Fruit fly (Drosophila melanogaster): Measurements from ENCODE around the gene Srrm1.

The Srrm1 gene

dm6 chr3L:13084477-13084876 lies 47.9 kb downstream of the Srrm1 start (continued):
- TF ChIP-seq oc (tag; optimal IDR thresholded peaks at IDR 0.05) (peak; percentile 69), cg (GFP tag; optimal IDR thresholded peaks at IDR 0.05) (no peak), Oaz (GFP tag; IDR thresholded peaks at IDR 0.05) (no peak), CG6791 (GFP tag; IDR thresholded peaks at IDR 0.05; ENCODE audit: partially characterized antibody) (no peak), sna (GFP tag; IDR thresholded peaks at IDR 0.05; ENCODE audit: partially characterized antibody) (no peak), corto (GFP tag; optimal IDR thresholded peaks at IDR 0.05) (no peak), CG7357 (GFP tag; IDR thresholded peaks at IDR 0.05) (no peak), lmd (GFP tag; IDR thresholded peaks at IDR 0.05) (no peak), sim (GFP tag; IDR thresholded peaks at IDR 0.05) (no peak), inv (GFP tag; IDR thresholded peaks at IDR 0.05; ENCODE audit: partially characterized antibody) (no peak), CG11695 (GFP tag; IDR thresholded peaks at IDR 0.05) (no peak), Hr78 (GFP tag; optimal IDR thresholded peaks at IDR 0.05) (no peak), CG2202 (tag; optimal IDR thresholded peaks at IDR 0.05) (no peak), Jarid2 (GFP tag; optimal IDR thresholded peaks at IDR 0.05) (no peak)

- TF ChIP-seq CG11560 (tag; IDR thresholded peaks at IDR 0.05): no peak
- TF ChIP-seq CG13424 (tag; optimal IDR thresholded peaks at IDR 0.05): no peak
- TF ChIP-seq CG1792 (GFP tag; optimal IDR thresholded peaks at IDR 0.05): no peak
- TF ChIP-seq pita (GFP tag; optimal IDR thresholded peaks at IDR 0.05): no peak
- no peak for TF ChIP-seq hb (GFP tag; IDR thresholded peaks at IDR 0.05; ENCODE audit: partially characterized antibody)
- no peak for TF ChIP-seq ranshi (GFP tag; IDR thresholded peaks at IDR 0.05)
- no peak for TF ChIP-seq HLH54F (GFP tag; optimal IDR thresholded peaks at IDR 0.05)
- TF ChIP-seq grau (tag; optimal IDR thresholded peaks at IDR 0.05): no peak
- TF ChIP-seq ind (GFP tag; optimal IDR thresholded peaks at IDR 0.05): no peak
- TF ChIP-seq klu (GFP tag; IDR thresholded peaks at IDR 0.05): no peak
- no peak for TF ChIP-seq bigmax (GFP tag; optimal IDR thresholded peaks at IDR 0.05)
- no peak for TF ChIP-seq pros (GFP tag; optimal IDR thresholded peaks at IDR 0.05)
- TF ChIP-seq yki (optimal IDR thresholded peaks at IDR 0.05): no peak
- TF ChIP-seq Myb (GFP tag; optimal IDR thresholded peaks at IDR 0.05): no peak
- no peak for TF ChIP-seq CG13287 (GFP tag; IDR thresholded peaks at IDR 0.05; ENCODE audit: partially characterized antibody)
- TF ChIP-seq ssp (GFP tag; IDR thresholded peaks at IDR 0.05): no peak
- TF ChIP-seq CG10274 (GFP tag; optimal IDR thresholded peaks at IDR 0.05): no peak
- TF ChIP-seq Dad (GFP tag; optimal IDR thresholded peaks at IDR 0.05): no peak
- TF ChIP-seq CG17829 (tag; optimal IDR thresholded peaks at IDR 0.05): no peak
- no peak for TF ChIP-seq CG5245 (GFP tag; optimal IDR thresholded peaks at IDR 0.05)
Measured at dm6 chr3L:13087189-13087588, 50.6 kb downstream of the Srrm1 start, which contains the start of gene CG17300. Gene CG17300, minus strand, starts transcription at chr3L:13087289.

dm6 chr3L:13089869-13090268 lies 53.2 kb downstream of the Srrm1 start, which contains the start of gene CG11251:
Gene CG11251, minus strand, starts transcription at chr3L:13089969.
- TF ChIP-seq CG6813 (GFP tag; optimal IDR thresholded peaks at IDR 0.05) (no peak), CG33557 (GFP tag; optimal IDR thresholded peaks at IDR 0.05) (no peak), pho (GFP tag; optimal IDR thresholded peaks at IDR 0.05) (no peak), CG6791 (GFP tag; IDR thresholded peaks at IDR 0.05; ENCODE audit: partially characterized antibody) (no peak), CG4820 (GFP tag; optimal IDR thresholded peaks at IDR 0.05) (no peak), vfl (GFP tag; optimal IDR thresholded peaks at IDR 0.05) (no peak), Doc2 (GFP tag; IDR thresholded peaks at IDR 0.05) (no peak), Xrp1 (GFP tag; IDR thresholded peaks at IDR 0.05) (no peak), Kr (GFP tag; optimal IDR thresholded peaks at IDR 0.05) (no peak), CTCF (GFP tag; optimal IDR thresholded peaks at IDR 0.05) (no peak), Fer3 (tag; optimal IDR thresholded peaks at IDR 0.05) (no peak), CG18476 (GFP tag; optimal IDR thresholded peaks at IDR 0.05) (no peak)
